In the genomic region with DNA sequence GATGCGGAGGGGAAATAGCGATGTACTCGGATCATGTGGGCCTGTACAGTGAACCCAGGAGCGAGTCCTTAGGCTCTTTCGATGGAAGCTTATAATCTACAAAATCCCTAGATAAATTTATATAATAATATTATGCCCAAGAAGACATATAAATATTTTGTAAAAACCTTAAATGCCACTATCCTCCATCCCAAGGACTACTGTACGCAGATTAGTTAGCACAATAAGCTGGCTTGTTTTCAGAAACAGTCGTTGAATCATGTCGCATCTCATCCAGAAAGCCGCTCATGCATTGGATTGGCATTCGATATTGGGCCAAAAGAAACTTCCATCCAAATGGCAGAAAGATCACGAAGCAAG, we compare ENCODE assay signal across 4 fruit fly cellular contexts.
TF ChIP-seq lines count a peak whose summit lies in the region.

No protein-coding gene starts in this region.

- TF ChIP-seq CTCF in whole organism, embryonic (GFP tag; optimal IDR thresholded peaks at IDR 0.05; lab: Kevin White, UChicago), result no peak

TF ChIP-seq in whole organism, embryonic, 481 proteins besides CTCF, POLR2A, EP300 and RAD21:
- TF ChIP-seq vvl (GFP tag; IDR thresholded peaks at IDR 0.05; lab: Robert Waterston, UW) (no peak), CG11456 (GFP tag; IDR thresholded peaks at IDR 0.05; lab: Robert Waterston, UW) (no peak), nerfin-2 (GFP tag; IDR thresholded peaks at IDR 0.05; lab: Robert Waterston, UW; ENCODE audit: partially characterized antibody) (0 out of 2 replicates have a peak, but pooled peaks have one; percentile 42), aop (GFP tag; IDR thresholded peaks at IDR 0.05; lab: Robert Waterston, UW) (no peak), klu (GFP tag; IDR thresholded peaks at IDR 0.05; lab: Robert Waterston, UW) (no peak), toy (GFP tag; IDR thresholded peaks at IDR 0.05; lab: Robert Waterston, UW) (no peak), pros (GFP tag; optimal IDR thresholded peaks at IDR 0.05; lab: Kevin White, UChicago) (no peak), Scr (GFP tag; IDR thresholded peaks at IDR 0.05; lab: Robert Waterston, UW; ENCODE audit: partially characterized antibody) (no peak), Hr39 (optimal IDR thresholded peaks at IDR 0.05; lab: Kevin White, UChicago) (no peak), CG9817 (tag; optimal IDR thresholded peaks at IDR 0.05; lab: Kevin White, UChicago) (no peak), nom (GFP tag; optimal IDR thresholded peaks at IDR 0.05; lab: Kevin White, UChicago) (peak; percentile 35), pnt (GFP tag; optimal IDR thresholded peaks at IDR 0.05; lab: Kevin White, UChicago) (no peak), Bgb (GFP tag; IDR thresholded peaks at IDR 0.05; lab: Robert Waterston, UW; ENCODE audit: partially characterized antibody) (no peak), Six4 (GFP tag; optimal IDR thresholded peaks at IDR 0.05; lab: Kevin White, UChicago) (no peak), lbe (GFP tag; optimal IDR thresholded peaks at IDR 0.05; lab: Kevin White, UChicago) (peak; percentile 32), Doc3 (GFP tag; IDR thresholded peaks at IDR 0.05; lab: Robert Waterston, UW; ENCODE audit: partially characterized antibody) (no peak), CG2875 (GFP tag; optimal IDR thresholded peaks at IDR 0.05; lab: Kevin White, UChicago) (no peak), Mrtf (GFP tag; IDR thresholded peaks at IDR 0.05; lab: Robert Waterston, UW) (0 out of 3 replicates have a peak, but pooled peaks have one; percentile 6), CG12744 (GFP tag; optimal IDR thresholded peaks at IDR 0.05; lab: Kevin White, UChicago) (no peak)

TF ChIP-seq in whole organism, prepupa, 60 proteins besides CTCF, POLR2A, EP300 and RAD21 (continues in another document):
- TF ChIP-seq salr (GFP tag; optimal IDR thresholded peaks at IDR 0.05; lab: Kevin White, UChicago) (peak in 1 of 2 experiments; percentile 46), cyc (GFP tag; optimal IDR thresholded peaks at IDR 0.05; lab: Kevin White, UChicago) (peak; percentile 20), Ets96B (tag; optimal IDR thresholded peaks at IDR 0.05; lab: Kevin White, UChicago) (peak; percentile 76), Lpt (GFP tag; optimal IDR thresholded peaks at IDR 0.05; lab: Kevin White, UChicago) (no peak), pdm3 (GFP tag; optimal IDR thresholded peaks at IDR 0.05; lab: Kevin White, UChicago) (peak; percentile 58), Met (GFP tag; optimal IDR thresholded peaks at IDR 0.05; lab: Kevin White, UChicago) (no peak), Blimp-1 (GFP tag; optimal IDR thresholded peaks at IDR 0.05; lab: Kevin White, UChicago) (no peak), Eip75B (GFP tag; optimal IDR thresholded peaks at IDR 0.05; lab: Kevin White, UChicago) (peak; percentile 57), CG16779 (tag; optimal IDR thresholded peaks at IDR 0.05; lab: Kevin White, UChicago) (no peak), lz (GFP tag; optimal IDR thresholded peaks at IDR 0.05; lab: Kevin White, UChicago) (no peak), Smox (GFP tag; optimal IDR thresholded peaks at IDR 0.05; lab: Kevin White, UChicago) (no peak), Sox15 (GFP tag; optimal IDR thresholded peaks at IDR 0.05; lab: Kevin White, UChicago) (peak; percentile 6), CG10631 (GFP tag; optimal IDR thresholded peaks at IDR 0.05; lab: Kevin White, UChicago) (peak; percentile 82), spab (GFP tag; optimal IDR thresholded peaks at IDR 0.05; lab: Kevin White, UChicago) (peak; percentile 79), fd85E (GFP tag; optimal IDR thresholded peaks at IDR 0.05; lab: Kevin White, UChicago) (no peak), CG32006 (GFP tag; optimal IDR thresholded peaks at IDR 0.05; lab: Kevin White, UChicago) (no peak), CG7368 (GFP tag; optimal IDR thresholded peaks at IDR 0.05; lab: Kevin White, UChicago) (peak; percentile 4), Ets21C (GFP tag; optimal IDR thresholded peaks at IDR 0.05; lab: Kevin White, UChicago) (no peak), CG11294 (GFP tag; IDR thresholded peaks at IDR 0.05; lab: Robert Waterston, UW) (no peak), achi (GFP tag; optimal IDR thresholded peaks at IDR 0.05; lab: Kevin White, UChicago) (peak; percentile 37), svp (GFP tag; lab: Kevin White, UChicago) (peak; percentile 55), esn (GFP tag; optimal IDR thresholded peaks at IDR 0.05; lab: Kevin White, UChicago) (no peak), Hr4 (GFP tag; optimal IDR thresholded peaks at IDR 0.05; lab: Kevin White, UChicago) (no peak), CG3919 (GFP tag; optimal IDR thresholded peaks at IDR 0.05; lab: Kevin White, UChicago) (peak; percentile 42)

TF ChIP-seq in whole organism, pupa, 21 proteins besides CTCF, POLR2A, EP300 and RAD21:
- TF ChIP-seq CG13204 (GFP tag; optimal IDR thresholded peaks at IDR 0.05; lab: Kevin White, UChicago) (peak; percentile 55), CG9948 (tag; optimal IDR thresholded peaks at IDR 0.05; lab: Kevin White, UChicago) (peak; percentile 88), Pif1B (GFP tag; optimal IDR thresholded peaks at IDR 0.05; lab: Kevin White, UChicago) (peak; percentile 44), CG4496 (GFP tag; IDR thresholded peaks at IDR 0.05; lab: Robert Waterston, UW) (peak; percentile 70; the same call in 2 of the 3 replicates), gl (tag; optimal IDR thresholded peaks at IDR 0.05; lab: Kevin White, UChicago) (peak; percentile 16), CG34367 (tag; optimal IDR thresholded peaks at IDR 0.05; lab: Kevin White, UChicago) (peak; percentile 86), CG32121 (GFP tag; IDR thresholded peaks at IDR 0.05; lab: Robert Waterston, UW) (no peak), EcR (GFP tag; optimal IDR thresholded peaks at IDR 0.05; lab: Kevin White, UChicago) (no peak), CG12605 (GFP tag; IDR thresholded peaks at IDR 0.05; lab: Robert Waterston, UW) (peak; percentile 53; the same call in 1 of the 2 replicates), CG17806 (tag; optimal IDR thresholded peaks at IDR 0.05; lab: Kevin White, UChicago) (peak; percentile 78), CG15710 (tag; optimal IDR thresholded peaks at IDR 0.05; lab: Kevin White, UChicago) (peak; percentile 96), Pif1A (GFP tag; optimal IDR thresholded peaks at IDR 0.05; lab: Kevin White, UChicago) (peak; percentile 58), fd96Ca (GFP tag; IDR thresholded peaks at IDR 0.05; lab: Robert Waterston, UW) (no peak), CG8159 (tag; optimal IDR thresholded peaks at IDR 0.05; lab: Kevin White, UChicago) (peak; percentile 79)

TF ChIP-seq in whole organism, wandering third instar larva, 38 proteins besides CTCF, POLR2A, EP300 and RAD21 (continues in another document):
- TF ChIP-seq Jra (GFP tag; optimal IDR thresholded peaks at IDR 0.05; lab: Kevin White, UChicago) (no peak), h (GFP tag; optimal IDR thresholded peaks at IDR 0.05; lab: Kevin White, UChicago) (peak; percentile 41), Hnf4 (GFP tag; optimal IDR thresholded peaks at IDR 0.05; lab: Kevin White, UChicago) (peak; percentile 47), rgr (GFP tag; optimal IDR thresholded peaks at IDR 0.05; lab: Kevin White, UChicago) (peak; percentile 24), N (GFP tag; optimal IDR thresholded peaks at IDR 0.05; lab: Kevin White, UChicago) (no peak), lola (GFP tag; optimal IDR thresholded peaks at IDR 0.05; lab: Kevin White, UChicago) (no peak), sage (GFP tag; optimal IDR thresholded peaks at IDR 0.05; lab: Kevin White, UChicago) (no peak), dl (GFP tag; optimal IDR thresholded peaks at IDR 0.05; lab: Kevin White, UChicago; ENCODE audit: insufficient read depth in 1 of 2, partially characterized antibody in 2 of 2) (no peak), dmrt93B (GFP tag; optimal IDR thresholded peaks at IDR 0.05; lab: Kevin White, UChicago) (no peak), Rel (GFP tag; optimal IDR thresholded peaks at IDR 0.05; lab: Kevin White, UChicago) (no peak), Rel (tag; optimal IDR thresholded peaks at IDR 0.05; lab: Kevin White, UChicago) (no peak), CG32264 (GFP tag; optimal IDR thresholded peaks at IDR 0.05; lab: Kevin White, UChicago) (no peak), brk (GFP tag; optimal IDR thresholded peaks at IDR 0.05; lab: Kevin White, UChicago) (no peak), Abd-B (GFP tag; optimal IDR thresholded peaks at IDR 0.05; lab: Kevin White, UChicago) (no peak), Mio (GFP tag; optimal IDR thresholded peaks at IDR 0.05; lab: Kevin White, UChicago) (no peak), Dif (GFP tag; optimal IDR thresholded peaks at IDR 0.05; lab: Kevin White, UChicago; ENCODE audit: partially characterized antibody) (no peak), br (GFP tag; optimal IDR thresholded peaks at IDR 0.05; lab: Kevin White, UChicago) (peak; percentile 35), usp (GFP tag; optimal IDR thresholded peaks at IDR 0.05; lab: Kevin White, UChicago) (no peak), dsf (GFP tag; optimal IDR thresholded peaks at IDR 0.05; lab: Kevin White, UChicago; ENCODE audit: borderline replicate concordance) (peak; percentile 0), OdsH (GFP tag; optimal IDR thresholded peaks at IDR 0.05; lab: Kevin White, UChicago) (peak; percentile 73), CG9705 (GFP tag; optimal IDR thresholded peaks at IDR 0.05; lab: Kevin White, UChicago) (no peak), jim (GFP tag; optimal IDR thresholded peaks at IDR 0.05; lab: Kevin White, UChicago) (no peak), Sp1 (GFP tag; optimal IDR thresholded peaks at IDR 0.05; lab: Kevin White, UChicago) (peak; percentile 45), foxo (GFP tag; optimal IDR thresholded peaks at IDR 0.05; lab: Kevin White, UChicago) (peak in 1 of 2 experiments; percentile 4), HLH106 (tag; optimal IDR thresholded peaks at IDR 0.05; lab: Kevin White, UChicago) (peak; percentile 43), sv (GFP tag; optimal IDR thresholded peaks at IDR 0.05; lab: Kevin White, UChicago) (no peak), fru (GFP tag; optimal IDR thresholded peaks at IDR 0.05; lab: Kevin White, UChicago) (peak; percentile 12), Hr83 (GFP tag; optimal IDR thresholded peaks at IDR 0.05; lab: Kevin White, UChicago; ENCODE audit: poor library complexity, severe bottlenecking) (no peak), woc (GFP tag; optimal IDR thresholded peaks at IDR 0.05; lab: Kevin White, UChicago) (no peak), ey (GFP tag; optimal IDR thresholded peaks at IDR 0.05; lab: Kevin White, UChicago) (peak; percentile 45), Hr78 (GFP tag; optimal IDR thresholded peaks at IDR 0.05; lab: Kevin White, UChicago) (no peak), Dfd (GFP tag; optimal IDR thresholded peaks at IDR 0.05; lab: Kevin White, UChicago) (no peak), psq (GFP tag; optimal IDR thresholded peaks at IDR 0.05; lab: Kevin White, UChicago) (no peak), CrebA (GFP tag; optimal IDR thresholded peaks at IDR 0.05; lab: Kevin White, UChicago; ENCODE audit: borderline replicate concordance) (no peak), pan (optimal IDR thresholded peaks at IDR 0.05; lab: Kevin White, UChicago) (no peak), Vsx2 (GFP tag; optimal IDR thresholded peaks at IDR 0.05; lab: Kevin White, UChicago; ENCODE audit: partially characterized antibody) (no peak), tai (GFP tag; optimal IDR thresholded peaks at IDR 0.05; lab: Kevin White, UChicago) (no peak)
